Worm (Caenorhabditis elegans) whole organism, young adult: Measurements from ENCODE around the gene ugt-48.

Source experiments
- B0019.2 ChIP-seq: fragments of 200-800 bp; sonication (Bioruptor generic); conservative IDR thresholded peaks from 2 replicates; pipeline ENCODE4 v1.3.6; 2022; ENCODE audit warnings: missing genetic modification reagents, missing genetic modification characterization, missing compliant biosample characterization
- B0035.1 ChIP-seq: sonication (generic microtip); optimal IDR thresholded peaks from 2 replicates; lab custom pipeline; 2016; ENCODE audit warnings: missing genetic modification characterization, mild to moderate bottlenecking, missing compliant biosample characterization, missing genotype, missing genetic modification reagents
- C06A6.2 ChIP-seq: fragments of 200-800 bp; sonication (Bioruptor generic); conservative IDR thresholded peaks from 2 replicates; pipeline ENCODE4 v1.3.6; 2022; ENCODE audit warnings: missing genetic modification characterization, missing compliant biosample characterization
- C17E4.6 ChIP-seq: fragments of 200-800 bp; sonication (Bioruptor generic); IDR thresholded peaks from 2 replicates; pipeline ENCODE4 v1.3.6; 2022; ENCODE audit warnings: missing genetic modification reagents, missing genetic modification characterization, missing compliant biosample characterization
- D2030.7 ChIP-seq: fragments of 200-800 bp; sonication (Bioruptor generic); IDR thresholded peaks from 2 replicates; pipeline ENCODE4 v1.3.6; 2022; ENCODE audit warnings: missing genetic modification reagents, missing genetic modification characterization, missing compliant biosample characterization
- F10E7.11 ChIP-seq: sonication (generic microtip); optimal IDR thresholded peaks from 2 replicates; lab custom pipeline; 2017; ENCODE audit warnings: mild to moderate bottlenecking, missing genetic modification characterization, moderate library complexity, missing compliant biosample characterization
- F33H1.4 ChIP-seq: fragments of 200-800 bp; sonication (Bioruptor generic); IDR thresholded peaks from 2 replicates; pipeline ENCODE4 v1.3.6; 2022; ENCODE audit warnings: missing genetic modification reagents, missing genetic modification characterization, missing compliant biosample characterization
- F37B4.10 ChIP-seq: fragments of 200-800 bp; sonication (Bioruptor generic); IDR thresholded peaks from 2 replicates; pipeline ENCODE4 v1.3.6; 2022; ENCODE audit warnings: missing genetic modification characterization, missing compliant biosample characterization
- F57C9.4 ChIP-seq: sonication (generic microtip); optimal IDR thresholded peaks from 2 replicates; lab custom pipeline; 2017; ENCODE audit warnings: mild to moderate bottlenecking, missing genetic modification characterization, missing compliant biosample characterization
- T07F8.4 ChIP-seq: sonication (generic microtip); optimal IDR thresholded peaks from 2 replicates; lab custom pipeline; 2016; ENCODE audit warnings: mild to moderate bottlenecking, missing genetic modification characterization, moderate library complexity, missing compliant biosample characterization
- T26A5.8 ChIP-seq: sonication (generic microtip); optimal IDR thresholded peaks from 2 replicates; lab custom pipeline; 2016; ENCODE audit warnings: missing genetic modification characterization, missing compliant biosample characterization
- Y67H2A.10 ChIP-seq: fragments of 200-800 bp; sonication (Bioruptor generic); conservative IDR thresholded peaks from 2 replicates; pipeline ENCODE4 v1.3.6; 2022; ENCODE audit warnings: missing genetic modification reagents, missing genetic modification characterization, missing compliant biosample characterization
- Y95B8A.8 ChIP-seq: fragments of 200-800 bp; sonication (Bioruptor generic); IDR thresholded peaks from 2 replicates; pipeline ENCODE4 v1.3.6; 2022; ENCODE audit warnings: missing genetic modification reagents, missing genetic modification characterization, missing compliant biosample characterization
- aptf-2 ChIP-seq: fragments of 200-800 bp; sonication (Bioruptor generic); conservative IDR thresholded peaks from 2 replicates; pipeline ENCODE4 v1.3.6; 2022; ENCODE audit warnings: missing genetic modification reagents, missing genetic modification characterization, missing compliant biosample characterization
- aptf-3 ChIP-seq: fragments of 200-800 bp; sonication (Bioruptor generic); IDR thresholded peaks from 2 replicates; pipeline ENCODE4 v1.3.6; 2022; ENCODE audit warnings: missing genetic modification characterization, missing compliant biosample characterization
- atf-7 ChIP-seq: sonication (generic microtip); optimal IDR thresholded peaks from 2 replicates; lab custom pipeline; 2017; ENCODE audit warnings: mild to moderate bottlenecking, missing genetic modification characterization, missing compliant biosample characterization
- attf-3 ChIP-seq: fragments of 200-800 bp; sonication (Bioruptor generic); conservative IDR thresholded peaks from 2 replicates; pipeline ENCODE4 v1.3.6; 2022; ENCODE audit warnings: missing genetic modification reagents, missing genetic modification characterization, missing compliant biosample characterization
- attf-6 ChIP-seq: fragments of 200-800 bp; sonication (Bioruptor generic); IDR thresholded peaks from 2 replicates; pipeline ENCODE4 v1.3.6; 2022; ENCODE audit warnings: missing genetic modification reagents, missing genetic modification characterization, missing compliant biosample characterization
- ceh-100 ChIP-seq: fragments of 200-800 bp; sonication (Bioruptor generic); IDR thresholded peaks from 2 replicates; pipeline ENCODE4 v1.3.6; 2022; ENCODE audit warnings: missing genetic modification reagents, missing genetic modification characterization, missing compliant biosample characterization
- ceh-27 ChIP-seq: fragments of 200-800 bp; sonication (Bioruptor generic); optimal IDR thresholded peaks from 2 replicates; lab custom pipeline; 2018; ENCODE audit warnings: mild to moderate bottlenecking, missing genetic modification characterization, moderate library complexity, missing compliant biosample characterization
- ceh-40 ChIP-seq: fragments of 200-800 bp; sonication (Bioruptor generic); IDR thresholded peaks from 2 replicates; pipeline ENCODE4 v1.3.6; 2022; ENCODE audit warnings: missing genetic modification characterization, missing compliant biosample characterization
- ceh-58 ChIP-seq: fragments of 200-800 bp; sonication (Bioruptor generic); IDR thresholded peaks from 2 replicates; pipeline ENCODE4 v1.3.6; 2022; ENCODE audit warnings: missing genetic modification characterization, missing compliant biosample characterization
- ceh-79 ChIP-seq: sonication (generic microtip); optimal IDR thresholded peaks from 2 replicates; lab custom pipeline; 2017; ENCODE audit warnings: mild to moderate bottlenecking, missing genetic modification characterization, missing compliant biosample characterization
- dpl-1 ChIP-seq: fragments of 150-350 bp; optimal IDR thresholded peaks from 2 replicates; lab custom pipeline; 2014; ENCODE audit warnings: missing biosample characterization, missing genetic modification reagents, missing genetic modification characterization
- ekl-4 ChIP-seq: fragments of 200-800 bp; sonication (Bioruptor generic); IDR thresholded peaks from 2 replicates; pipeline ENCODE4 v1.3.6; 2022; ENCODE audit warnings: missing genetic modification reagents, missing genetic modification characterization, missing compliant biosample characterization
- hlh-12 ChIP-seq: sonication (generic microtip); optimal IDR thresholded peaks from 2 replicates; lab custom pipeline; 2016; ENCODE audit warnings: missing genetic modification characterization, missing compliant biosample characterization
- hmg-1.2 ChIP-seq: fragments of 200-800 bp; sonication (Bioruptor generic); IDR thresholded peaks from 2 replicates; pipeline ENCODE4 v1.3.6; 2022; ENCODE audit warnings: missing genetic modification reagents, missing genetic modification characterization, missing compliant biosample characterization
- hrde-1 ChIP-seq: sonication (generic microtip); optimal IDR thresholded peaks from 2 replicates; lab custom pipeline; 2016; ENCODE audit warnings: missing genetic modification characterization, mild to moderate bottlenecking, missing compliant biosample characterization, moderate library complexity, missing genotype, missing genetic modification reagents, borderline replicate concordance
- lin-26 ChIP-seq: fragments of 200-800 bp; sonication (Bioruptor generic); IDR thresholded peaks from 2 replicates; pipeline ENCODE4 v1.3.6; 2022; ENCODE audit warnings: missing genetic modification reagents, missing genetic modification characterization, missing compliant biosample characterization
- lin-35 ChIP-seq, 3 experiments: fragments of 150-350 bp in 2 of 3; sonication (generic microtip) in 1 of 3; optimal IDR thresholded peaks; 2 replicates each; lab custom pipeline; 2014 to 2018; ENCODE audit warnings: missing biosample characterization in 3 of 3, missing genetic modification characterization in 3 of 3, missing genetic modification reagents in 3 of 3
- lin-54 ChIP-seq: fragments of 200-800 bp; sonication (Bioruptor generic); optimal IDR thresholded peaks from 2 replicates; lab custom pipeline; 2018; ENCODE audit warnings: mild to moderate bottlenecking, missing genetic modification characterization, missing compliant biosample characterization
- lsl-1 ChIP-seq: fragments of 200-800 bp; sonication (Bioruptor generic); optimal IDR thresholded peaks from 2 replicates; lab custom pipeline; 2018; ENCODE audit warnings: mild to moderate bottlenecking, missing genetic modification characterization, moderate library complexity, missing compliant biosample characterization
- madf-8 ChIP-seq: fragments of 200-800 bp; sonication (Bioruptor generic); conservative IDR thresholded peaks from 2 replicates; pipeline ENCODE4 v1.3.6; 2022; ENCODE audit warnings: missing genetic modification reagents, missing genetic modification characterization, missing compliant biosample characterization
- mel-28 ChIP-seq: sonication (generic microtip); optimal IDR thresholded peaks from 2 replicates; lab custom pipeline; 2016; ENCODE audit warnings: borderline replicate concordance, mild to moderate bottlenecking, missing genetic modification characterization, missing compliant biosample characterization
- nfyb-1 ChIP-seq: fragments of 200-800 bp; sonication (Bioruptor generic); IDR thresholded peaks from 2 replicates; pipeline ENCODE4 v1.3.6; 2022; ENCODE audit warnings: missing genetic modification reagents, missing genetic modification characterization, missing compliant biosample characterization
- rpc-1 ChIP-seq, 2 experiments: fragments of 150-350 bp in 1 of 2; sonication (generic microtip) in 1 of 2; optimal IDR thresholded peaks; 2 replicates each; lab custom pipeline; 2014 to 2018; ENCODE audit warnings: missing biosample characterization in 1 of 2, missing genetic modification characterization in 1 of 2, missing genetic modification reagents in 1 of 2, missing genotype in 1 of 2
- sdz-38 ChIP-seq: sonication (generic microtip); optimal IDR thresholded peaks from 2 replicates; lab custom pipeline; 2016; ENCODE audit warnings: missing genotype, missing genetic modification characterization, missing compliant biosample characterization
- snpc-1.1 ChIP-seq: sonication (generic microtip); optimal IDR thresholded peaks from 2 replicates; lab custom pipeline; 2017; ENCODE audit warnings: missing genetic modification characterization, mild to moderate bottlenecking, missing compliant biosample characterization, antibody characterized with exemption, moderate library complexity, missing genotype, missing genetic modification reagents; ENCODE audit not compliant: insufficient read depth
- snpc-1.3 ChIP-seq: sonication (generic microtip); optimal IDR thresholded peaks from 2 replicates; lab custom pipeline; 2017; ENCODE audit warnings: missing genetic modification characterization, mild to moderate bottlenecking, missing compliant biosample characterization, antibody characterized with exemption, moderate library complexity, missing genotype, missing genetic modification reagents; ENCODE audit not compliant: insufficient read depth
- snpc-3.4 ChIP-seq: sonication (generic microtip); optimal IDR thresholded peaks from 2 replicates; lab custom pipeline; 2017; ENCODE audit warnings: missing genetic modification characterization, mild to moderate bottlenecking, missing compliant biosample characterization, antibody characterized with exemption, moderate library complexity, missing genotype, missing genetic modification reagents
- snpc-4 ChIP-seq, 5 experiments: fragments of 150-350 bp in 1 of 5; sonication (generic microtip) in 4 of 5; optimal IDR thresholded peaks; 2 replicates each; lab custom pipeline; 2014 to 2018; ENCODE audit warnings: missing genetic modification characterization in 5 of 5, missing biosample characterization in 3 of 5, antibody characterized with exemption in 2 of 5, mild to moderate bottlenecking in 2 of 5, missing compliant biosample characterization in 2 of 5, missing genotype in 2 of 5, moderate library complexity in 2 of 5, missing genetic modification reagents in 1 of 5
- tbp1 ChIP-seq: fragments of 200-800 bp; sonication (Bioruptor generic); optimal IDR thresholded peaks from 2 replicates; lab custom pipeline; 2018; ENCODE audit warnings: mild to moderate bottlenecking, missing genetic modification characterization, missing compliant biosample characterization
- tbx-9 ChIP-seq: sonication (generic microtip); optimal IDR thresholded peaks from 2 replicates; lab custom pipeline; 2016; ENCODE audit warnings: borderline replicate concordance, missing genetic modification characterization, inconsistent platforms, missing compliant biosample characterization
- xnd-1 ChIP-seq: sonication (generic microtip); optimal IDR thresholded peaks from 2 replicates; lab custom pipeline; 2016; ENCODE audit warnings: missing genotype, missing genetic modification reagents, missing genetic modification characterization, missing compliant biosample characterization

Gene ugt-48

DNA sequence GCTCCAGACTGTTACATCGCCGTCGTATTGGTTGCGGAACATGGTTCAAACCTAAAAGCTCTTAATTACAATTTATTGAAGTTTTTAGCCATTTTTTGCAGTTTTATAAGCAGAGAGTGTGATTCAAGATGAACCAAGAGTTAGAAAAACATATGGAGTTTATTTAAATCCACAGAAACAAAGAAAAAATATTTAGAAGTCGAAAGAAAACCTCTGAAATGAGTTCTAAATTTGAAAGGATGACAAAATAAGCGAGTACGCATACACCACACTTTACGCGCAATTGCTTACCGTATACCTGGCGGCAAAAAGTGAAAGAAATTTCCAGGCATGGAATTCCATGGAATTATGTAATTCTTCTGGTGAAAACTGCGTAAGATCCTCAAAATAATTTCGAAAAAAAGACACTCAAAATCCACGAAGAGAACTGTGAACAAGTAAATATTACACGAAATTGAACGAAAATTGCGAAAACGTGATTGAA lies 36.5 kb upstream of the ugt-48 start, which contains the start of gene pas-6 (continued):
- TF ChIP-seq ceh-100 (GFP tag; lab: Robert Waterston, UW) (no peak), F33H1.4 (GFP tag; lab: Robert Waterston, UW) (peak; percentile 69), aptf-3 (GFP tag; lab: Robert Waterston, UW) (no peak), aptf-2 (no peak), Y67H2A.10 (no peak), lin-54 (GFP tag; lab: Kevin White, UChicago) (peak; percentile 33), mel-28 (tag; lab: Kevin White, UChicago) (no peak), snpc-1.1 (peak; percentile 39), xnd-1 (tag; lab: Kevin White, UChicago) (peak; percentile 84), lin-35 (GFP tag; optimal IDR thresholded peaks at IDR 0.05; lab: Kevin White, UChicago) (peak in 1 of 3 experiments; percentile 27), Y95B8A.8 (GFP tag; lab: Robert Waterston, UW) (no peak), snpc-4 (GFP tag; optimal IDR thresholded peaks at IDR 0.05; lab: Kevin White, UChicago) (no peak), snpc-4 (tag; optimal IDR thresholded peaks at IDR 0.05; lab: Kevin White, UChicago) (peak in 3 of 4 experiments; percentile 6 to 54 (median 31)), lin-26 (no peak), hmg-1.2 (GFP tag; lab: Robert Waterston, UW) (peak; percentile 31; the same call in 1 of the 2 replicates), madf-8 (GFP tag; lab: Robert Waterston, UW) (peak; percentile 97), hlh-12 (no peak), dpl-1 (peak; percentile 81), snpc-3.4 (tag; lab: Kevin White, UChicago) (peak; percentile 45), attf-3 (GFP tag; lab: Robert Waterston, UW) (no peak), nfyb-1 (GFP tag; lab: Robert Waterston, UW) (no peak), B0019.2 (GFP tag; lab: Robert Waterston, UW) (peak; percentile 61), lsl-1 (GFP tag; lab: Kevin White, UChicago) (peak; percentile 93)
- TF ChIP-seq, all 124 proteins: peak for 22

DNA sequence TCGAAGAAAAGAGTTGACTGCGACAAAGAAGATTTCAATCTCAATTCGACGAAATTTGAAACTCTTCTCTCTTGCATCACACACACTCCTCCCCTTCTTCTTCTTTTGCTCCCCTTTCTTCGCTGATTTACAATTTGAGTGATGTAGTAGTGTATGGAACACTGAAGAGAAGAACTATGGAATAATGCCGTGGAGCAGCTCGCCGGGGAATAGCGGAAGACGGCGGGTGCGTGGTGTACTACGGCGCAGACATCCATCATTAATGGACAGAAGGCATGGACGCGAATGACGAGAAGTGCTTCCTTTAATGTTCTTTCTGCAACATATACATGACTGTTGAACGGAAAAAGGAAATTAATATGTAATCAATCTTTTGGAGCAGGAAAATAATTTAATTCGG lies 35.0 kb upstream of the ugt-48 start:
- TF ChIP-seq rpc-1 (optimal IDR thresholded peaks at IDR 0.05; lab: Kevin White, UChicago) (no peak), rpc-1 (tag; optimal IDR thresholded peaks at IDR 0.05; lab: Kevin White, UChicago) (no peak), lin-54 (GFP tag; lab: Kevin White, UChicago) (peak; percentile 22), F37B4.10 (GFP tag; lab: Robert Waterston, UW) (no peak), C06A6.2 (GFP tag; lab: Robert Waterston, UW) (no peak), ekl-4 (GFP tag; lab: Robert Waterston, UW) (no peak), snpc-1.3 (tag; lab: Kevin White, UChicago) (no peak), ceh-58 (GFP tag; lab: Robert Waterston, UW) (0 out of 2 replicates have a peak, but pooled peaks have one; percentile 82), hmg-1.2 (GFP tag; lab: Robert Waterston, UW) (0 out of 2 replicates have a peak, but pooled peaks have one; percentile 13), attf-6 (peak; percentile 44; the same call in 1 of the 2 replicates), B0035.1 (tag; lab: Kevin White, UChicago) (no peak), sdz-38 (tag; lab: Kevin White, UChicago) (no peak), ceh-100 (GFP tag; lab: Robert Waterston, UW) (no peak), hrde-1 (no peak), C17E4.6 (GFP tag; lab: Robert Waterston, UW) (no peak), ceh-79 (no peak), tbx-9 (tag; lab: Kevin White, UChicago) (no peak), aptf-3 (GFP tag; lab: Robert Waterston, UW) (no peak), tbp1 (peak; percentile 2), mel-28 (tag; lab: Kevin White, UChicago) (no peak), ceh-27 (GFP tag; lab: Kevin White, UChicago) (no peak), F57C9.4 (tag; lab: Kevin White, UChicago) (no peak), T26A5.8 (tag; lab: Kevin White, UChicago) (no peak), F10E7.11 (no peak), ceh-40 (GFP tag; lab: Robert Waterston, UW) (no peak), D2030.7 (GFP tag; lab: Robert Waterston, UW) (no peak), atf-7 (tag; lab: Kevin White, UChicago) (no peak), T07F8.4 (no peak), lin-35 (GFP tag; optimal IDR thresholded peaks at IDR 0.05; lab: Kevin White, UChicago) (no peak), dpl-1 (no peak)
